Fruit fly (Drosophila melanogaster): ENCODE data around the gene CheA84a.

CheA84a gene

dm6 chr3R:8243720-8244119 is 39.1 kb upstream of the CheA84a start, which contains the start of the genes CG9636, CG18749 and CG33722:
Gene CG9636, minus strand, starts transcription at chr3R:8243792.
Gene CG18749, plus strand, starts transcription at chr3R:8244055.
Gene CG33722, plus strand, starts transcription at chr3R:8244055.
- TF ChIP-seq Hsf (GFP tag; optimal IDR thresholded peaks at IDR 0.05) (peak; percentile 66), Fer2 (tag; optimal IDR thresholded peaks at IDR 0.05) (peak; percentile 35), pros (GFP tag; optimal IDR thresholded peaks at IDR 0.05) (peak; percentile 16), wdn (GFP tag; IDR thresholded peaks at IDR 0.05) (no peak), fd64A (GFP tag; optimal IDR thresholded peaks at IDR 0.05) (no peak), cwo (GFP tag; optimal IDR thresholded peaks at IDR 0.05) (no peak), CG8388 (GFP tag; optimal IDR thresholded peaks at IDR 0.05) (peak; percentile 72), Neu2 (GFP tag; optimal IDR thresholded peaks at IDR 0.05; ENCODE audit: borderline replicate concordance) (no peak), CG3995 (GFP tag; optimal IDR thresholded peaks at IDR 0.05) (peak; percentile 87), CG17359 (tag; optimal IDR thresholded peaks at IDR 0.05) (peak; percentile 69), CG10321 (GFP tag; IDR thresholded peaks at IDR 0.05) (no peak), gt (GFP tag; IDR thresholded peaks at IDR 0.05) (0 out of 2 replicates have a peak, but pooled peaks have one; percentile 24), ci (GFP tag; IDR thresholded peaks at IDR 0.05) (peak; percentile 68; the same call in 2 of the 3 replicates), sima (GFP tag; optimal IDR thresholded peaks at IDR 0.05) (no peak), CG12236 (GFP tag; optimal IDR thresholded peaks at IDR 0.05) (no peak), CG5180 (GFP tag; optimal IDR thresholded peaks at IDR 0.05) (no peak), CG43689 (GFP tag; IDR thresholded peaks at IDR 0.05) (no peak), lilli (GFP tag; optimal IDR thresholded peaks at IDR 0.05) (peak; percentile 87), cas (GFP tag; IDR thresholded peaks at IDR 0.05) (no peak), Bteb2 (GFP tag; optimal IDR thresholded peaks at IDR 0.05) (peak; percentile 13), CTCF (GFP tag; optimal IDR thresholded peaks at IDR 0.05) (peak; percentile 10), CG3281 (GFP tag; optimal IDR thresholded peaks at IDR 0.05) (peak; percentile 60), gcm2 (GFP tag; optimal IDR thresholded peaks at IDR 0.05) (no peak), Dp (GFP tag; optimal IDR thresholded peaks at IDR 0.05) (peak; percentile 48), Hr3 (GFP tag; optimal IDR thresholded peaks at IDR 0.05) (peak; percentile 64), CG12071 (GFP tag; optimal IDR thresholded peaks at IDR 0.05) (no peak), CG18619 (GFP tag; optimal IDR thresholded peaks at IDR 0.05) (peak; percentile 46), CG6813 (GFP tag; optimal IDR thresholded peaks at IDR 0.05) (no peak), zfh1 (GFP tag; IDR thresholded peaks at IDR 0.05) (peak; percentile 37; the same call in 1 of the 3 replicates), CG1792 (GFP tag; optimal IDR thresholded peaks at IDR 0.05) (no peak), Gug (GFP tag; IDR thresholded peaks at IDR 0.05) (0 out of 4 replicates have a peak, but pooled peaks have one; percentile 31), CG1233 (GFP tag; optimal IDR thresholded peaks at IDR 0.05) (peak; percentile 44), Stat92E (GFP tag; optimal IDR thresholded peaks at IDR 0.05) (peak in 1 of 3 experiments; percentile 74), sqz (GFP tag; optimal IDR thresholded peaks at IDR 0.05) (no peak), zen2 (GFP tag; IDR thresholded peaks at IDR 0.05; ENCODE audit: partially characterized antibody) (peak; percentile 92), GATAe (GFP tag; conservative IDR thresholded peaks at IDR 0.05) (no peak), CG7357 (GFP tag; IDR thresholded peaks at IDR 0.05) (peak; percentile 38; the same call in 1 of the 3 replicates), Hr39 (optimal IDR thresholded peaks at IDR 0.05) (no peak), aop (GFP tag; IDR thresholded peaks at IDR 0.05) (no peak), ham (GFP tag; IDR thresholded peaks at IDR 0.05) (no peak), Fer3 (tag; optimal IDR thresholded peaks at IDR 0.05) (peak; percentile 56), CG11085 (GFP tag; IDR thresholded peaks at IDR 0.05) (no peak), hkb (optimal IDR thresholded peaks at IDR 0.05) (no peak), hkb (GFP tag; IDR thresholded peaks at IDR 0.05) (peak; percentile 77), ac (GFP tag; optimal IDR thresholded peaks at IDR 0.05) (no peak), ewg (GFP tag; optimal IDR thresholded peaks at IDR 0.05) (peak; percentile 36), CG11723 (GFP tag; optimal IDR thresholded peaks at IDR 0.05) (peak; percentile 55), CG11696 (GFP tag; IDR thresholded peaks at IDR 0.05) (0 out of 2 replicates have a peak, but pooled peaks have one; percentile 23), CG6683 (GFP tag; optimal IDR thresholded peaks at IDR 0.05) (peak; percentile 44), CG2129 (GFP tag; IDR thresholded peaks at IDR 0.05; ENCODE audit: partially characterized antibody) (peak; percentile 95), CG6689 (GFP tag; IDR thresholded peaks at IDR 0.05) (peak; percentile 70), CG30403 (GFP tag; optimal IDR thresholded peaks at IDR 0.05) (peak; percentile 86)
